Worm (Caenorhabditis elegans): ENCODE data around the gene F09G2.2.

DNA sequence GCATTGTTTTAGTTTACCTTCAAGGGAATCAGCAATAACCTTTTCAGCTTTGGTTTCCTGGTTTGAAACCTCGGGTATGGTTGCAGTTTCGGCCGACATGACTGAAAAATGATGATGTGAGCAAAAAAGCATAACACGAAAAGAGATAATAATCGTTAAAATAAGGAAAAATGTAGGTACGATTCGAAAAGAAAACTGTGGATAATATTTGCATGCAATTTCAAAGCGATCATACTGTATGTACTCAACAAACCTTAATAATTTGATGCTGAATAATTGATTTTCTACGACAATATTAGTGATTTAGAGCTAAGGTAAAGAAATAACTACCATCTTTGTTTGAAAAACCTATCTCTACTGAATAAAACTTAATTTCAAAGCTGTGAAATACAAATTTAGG lies 679 bp upstream of the F09G2.2 start, which contains the start of gene attf-2:
- TF ChIP-seq hlh-30 (tag; optimal IDR thresholded peaks at IDR 0.05; ENCODE audit: insufficient read depth) (no peak), attf-4 (tag; optimal IDR thresholded peaks at IDR 0.05) (no peak), ZK546.5 (tag; optimal IDR thresholded peaks at IDR 0.05) (no peak), skn-1 (tag; optimal IDR thresholded peaks at IDR 0.05) (no peak), unc-62 (GFP tag; optimal IDR thresholded peaks at IDR 0.05 in 1 of 2) (no peak), unc-62 (tag; optimal IDR thresholded peaks at IDR 0.05) (no peak), lin-13 (GFP tag; optimal IDR thresholded peaks at IDR 0.05) (no peak)

Measured in whole organism, L4 larva.